Fruit fly (Drosophila melanogaster) whole organism: Measurements from ENCODE around the gene CG31038.

ENCODE experiments used
- CG8478 ChIP-seq: fragments of >200 bp; optimal IDR thresholded peaks from 2 replicates; lab custom pipeline; 2018; ENCODE audit warnings: inconsistent platforms
- Dll ChIP-seq: fragments of >200 bp; optimal IDR thresholded peaks from 2 replicates; lab custom pipeline; 2017
- EcR ChIP-seq, 2 experiments: fragments of >200 bp; optimal IDR thresholded peaks; 2 replicates each; lab custom pipeline; 2017; ENCODE audit warnings: missing biosample characterization in 2 of 2, missing genetic modification characterization in 2 of 2, missing genetic modification reagents in 2 of 2
- pan ChIP-seq: fragments of >200 bp; optimal IDR thresholded peaks from 2 replicates; lab custom pipeline; 2017
- psq ChIP-seq: fragments of >200 bp; optimal IDR thresholded peaks from 2 replicates; lab custom pipeline; 2017
- usp ChIP-seq: fragments of >200 bp; optimal IDR thresholded peaks from 2 replicates; lab custom pipeline; 2017; ENCODE audit warnings: missing biosample characterization, missing genetic modification characterization, mixed read lengths

The CG31038 gene

dm6 chr3R:29876232-29876631 lies 627 bp upstream of the CG31038 start:
- TF ChIP-seq psq (lab: Kevin White, UChicago): no peak
- TF ChIP-seq usp (GFP tag; lab: Kevin White, UChicago): no peak
- no peak for TF ChIP-seq pan (lab: Kevin White, UChicago)
- TF ChIP-seq EcR (GFP tag; optimal IDR thresholded peaks at IDR 0.05; lab: Kevin White, UChicago): no peak
- TF ChIP-seq Dll (lab: Kevin White, UChicago): no peak
- no peak for TF ChIP-seq CG8478

- no peak for TF ChIP-seq CG8478
Measured at dm6 chr3R:29880306-29880705, 3.4 kb downstream of the CG31038 start.

- TF ChIP-seq pan (lab: Kevin White, UChicago) (no peak), psq (lab: Kevin White, UChicago) (no peak), EcR (GFP tag; optimal IDR thresholded peaks at IDR 0.05; lab: Kevin White, UChicago) (no peak), Dll (lab: Kevin White, UChicago) (no peak), usp (GFP tag; lab: Kevin White, UChicago) (no peak), CG8478 (no peak)
Measured at dm6 chr3R:29891183-29891582, 14.3 kb downstream of the CG31038 start.

- TF ChIP-seq CG8478 (no peak), EcR (GFP tag; optimal IDR thresholded peaks at IDR 0.05; lab: Kevin White, UChicago) (no peak), psq (lab: Kevin White, UChicago) (no peak), pan (lab: Kevin White, UChicago) (no peak), Dll (lab: Kevin White, UChicago) (no peak), usp (GFP tag; lab: Kevin White, UChicago) (no peak)
Measured at dm6 chr3R:29893030-29893429, 16.2 kb downstream of the CG31038 start.

dm6 chr3R:29894393-29894792 lies 17.5 kb downstream of the CG31038 start:
- TF ChIP-seq Dll (lab: Kevin White, UChicago): no peak
- TF ChIP-seq CG8478: no peak
- TF ChIP-seq usp (GFP tag; lab: Kevin White, UChicago): no peak
- no peak for TF ChIP-seq psq (lab: Kevin White, UChicago)
- TF ChIP-seq pan (lab: Kevin White, UChicago): no peak
- no peak for TF ChIP-seq EcR (GFP tag; optimal IDR thresholded peaks at IDR 0.05; lab: Kevin White, UChicago)

- TF ChIP-seq Dll (lab: Kevin White, UChicago): no peak
- TF ChIP-seq psq (lab: Kevin White, UChicago): no peak
- TF ChIP-seq pan (lab: Kevin White, UChicago): no peak
- TF ChIP-seq CG8478: no peak
- TF ChIP-seq usp (GFP tag; lab: Kevin White, UChicago): no peak
- TF ChIP-seq EcR (GFP tag; optimal IDR thresholded peaks at IDR 0.05; lab: Kevin White, UChicago): no peak
Measured at dm6 chr3R:29898588-29898987, 21.7 kb downstream of the CG31038 start.

- TF ChIP-seq CG8478 (no peak), usp (GFP tag; lab: Kevin White, UChicago) (no peak), EcR (GFP tag; optimal IDR thresholded peaks at IDR 0.05; lab: Kevin White, UChicago) (no peak), psq (lab: Kevin White, UChicago) (no peak), Dll (lab: Kevin White, UChicago) (no peak), pan (lab: Kevin White, UChicago) (no peak)
Measured at dm6 chr3R:29899635-29900034, 22.8 kb downstream of the CG31038 start.

- no peak for TF ChIP-seq CG8478
- no peak for TF ChIP-seq Dll (lab: Kevin White, UChicago)
- no peak for TF ChIP-seq usp (GFP tag; lab: Kevin White, UChicago)
- TF ChIP-seq psq (lab: Kevin White, UChicago): no peak
- no peak for TF ChIP-seq EcR (GFP tag; optimal IDR thresholded peaks at IDR 0.05; lab: Kevin White, UChicago)
- no peak for TF ChIP-seq pan (lab: Kevin White, UChicago)
Measured at dm6 chr3R:29903775-29904356, 27.0 kb downstream of the CG31038 start, which contains the start of gene CG15517. Gene CG15517 (minus strand): TSS chr3R:29903825.

dm6 chr3R:29905164-29905563 lies 28.3 kb downstream of the CG31038 start, which contains the start of gene CG15515:
Gene CG15515 (plus strand): TSS chr3R:29905464.
- no peak for TF ChIP-seq usp (GFP tag; lab: Kevin White, UChicago)
- TF ChIP-seq Dll (lab: Kevin White, UChicago): no peak
- TF ChIP-seq EcR (GFP tag; optimal IDR thresholded peaks at IDR 0.05; lab: Kevin White, UChicago): no peak
- no peak for TF ChIP-seq pan (lab: Kevin White, UChicago)
- TF ChIP-seq psq (lab: Kevin White, UChicago): no peak
- no peak for TF ChIP-seq CG8478

- no peak for TF ChIP-seq psq (lab: Kevin White, UChicago)
Measured at dm6 chr3R:29907601-29908175, 30.8 kb downstream of the CG31038 start, which contains the start of gene CG31036. Gene CG31036 (plus strand): TSS chr3R:29908107.

dm6 chr3R:29914246-29914645 lies 37.4 kb downstream of the CG31038 start, which contains the start of gene Capa:
Gene Capa (minus strand): TSS chr3R:29914346.
- TF ChIP-seq EcR (GFP tag; optimal IDR thresholded peaks at IDR 0.05; lab: Kevin White, UChicago) (no peak), usp (GFP tag; lab: Kevin White, UChicago) (no peak), pan (lab: Kevin White, UChicago) (no peak), CG8478 (no peak), psq (lab: Kevin White, UChicago) (no peak)

dm6 chr3R:29920189-29920588 lies 43.3 kb downstream of the CG31038 start, which contains the start of gene trp:
Gene trp (minus strand): TSS chr3R:29920289.
- no peak for TF ChIP-seq Dll (lab: Kevin White, UChicago)
- no peak for TF ChIP-seq pan (lab: Kevin White, UChicago)
- no peak for TF ChIP-seq psq (lab: Kevin White, UChicago)
- TF ChIP-seq usp (GFP tag; lab: Kevin White, UChicago): no peak
- TF ChIP-seq CG8478: no peak
- TF ChIP-seq EcR (GFP tag; optimal IDR thresholded peaks at IDR 0.05; lab: Kevin White, UChicago): no peak
